Worm (Caenorhabditis elegans) whole organism, mixed stage, embryonic: ENCODE measurements around the gene Y38E10A.2.

Experiments
- ces-1 ChIP-seq: fragments of 150-350 bp; optimal IDR thresholded peaks from 2 replicates; lab custom pipeline; 2014; ENCODE audit warnings: missing biosample characterization, missing genetic modification reagents, missing genetic modification characterization
- elt-3 ChIP-seq: fragments of 150-350 bp; optimal IDR thresholded peaks from 2 replicates; lab custom pipeline; 2014; ENCODE audit warnings: missing biosample characterization, missing genetic modification characterization
- lin-32 ChIP-seq: fragments of 200-800 bp; sonication (Bioruptor generic); optimal IDR thresholded peaks from 2 replicates; lab custom pipeline; 2018; ENCODE audit warnings: mild to moderate bottlenecking, missing genetic modification characterization, missing compliant biosample characterization
- lsy-2 ChIP-seq: fragments of 150-350 bp; optimal IDR thresholded peaks from 2 replicates; lab custom pipeline; 2014; ENCODE audit warnings: missing biosample characterization, missing genetic modification characterization
- snpc-4 ChIP-seq: fragments of 150-350 bp; optimal IDR thresholded peaks from 2 replicates; lab custom pipeline; 2014; ENCODE audit warnings: missing biosample characterization, missing genetic modification characterization

The Y38E10A.2 gene

DNA sequence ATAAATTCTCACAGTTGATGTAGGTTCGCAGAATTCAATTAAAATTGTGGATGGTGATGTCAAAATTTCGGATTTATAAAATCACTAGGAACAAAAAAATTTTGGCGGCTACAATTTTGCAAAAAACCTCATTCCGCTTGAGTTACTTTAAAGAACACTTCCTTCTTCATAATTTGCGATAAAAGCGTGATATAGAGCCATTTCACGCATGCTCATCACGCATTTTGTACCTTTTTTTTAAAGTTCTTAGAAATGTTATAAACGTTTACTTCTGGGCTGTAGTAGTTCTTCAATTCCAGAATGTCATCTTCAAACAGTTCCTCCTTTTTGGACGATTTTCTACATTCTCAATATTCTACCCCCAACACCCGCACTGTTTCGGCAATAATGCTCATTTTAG is 45.5 kb downstream of the Y38E10A.2 start, which contains the start of gene srx-119:
srx-119 (plus strand) TSS at position 301 of the 400 bp plus-strand sequence.
- no peak for TF ChIP-seq ces-1
- TF ChIP-seq lsy-2: no peak

DNA sequence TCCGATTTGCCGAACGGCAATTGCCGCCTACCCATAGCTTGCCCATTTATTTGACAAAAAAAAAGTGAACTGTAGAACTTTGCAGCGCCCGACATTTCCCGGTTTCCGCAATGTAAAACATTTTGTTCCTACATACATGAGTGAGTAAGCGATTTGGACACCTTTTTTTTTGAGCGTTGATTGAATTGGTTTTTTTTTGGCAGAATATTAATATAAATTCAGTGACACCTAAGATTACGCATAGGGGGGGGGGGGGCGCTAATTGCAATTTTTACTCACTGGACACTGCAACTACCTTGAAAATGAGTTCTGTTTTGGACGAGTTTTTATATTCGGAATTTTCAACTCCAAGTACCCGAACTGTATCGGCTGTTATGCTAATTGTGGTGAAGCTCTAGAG is 47.9 kb downstream of the Y38E10A.2 start, which contains the start of gene srx-118:
srx-118 (plus strand) TSS at position 301 of the 400 bp plus-strand sequence.
- TF ChIP-seq lin-32 (GFP tag; lab: Kevin White, UChicago): no peak
- no peak for TF ChIP-seq snpc-4
- TF ChIP-seq elt-3: no peak
- TF ChIP-seq, all 35 proteins: peak for 0
